Worm (Caenorhabditis elegans) whole organism, midembryonic: Measurements from ENCODE around the gene ceh-79.

Experiments
- T22C8.4 ChIP-seq: fragments of 200-800 bp; sonication (Bioruptor generic); IDR thresholded peaks from 2 replicates; pipeline ENCODE4 v1.3.6; 2022; ENCODE audit warnings: missing genetic modification characterization, missing compliant biosample characterization
- flt-1 ChIP-seq: fragments of 200-800 bp; sonication (Bioruptor generic); IDR thresholded peaks from 2 replicates; pipeline ENCODE4 v1.3.6; 2022; ENCODE audit warnings: missing genetic modification characterization, missing compliant biosample characterization
- klf-2 ChIP-seq: fragments of 200-800 bp; sonication (Bioruptor generic); conservative IDR thresholded peaks from 2 replicates; pipeline ENCODE4 v1.3.6; 2022; ENCODE audit warnings: missing genetic modification reagents, missing genetic modification characterization, missing compliant biosample characterization
- med-1 ChIP-seq: sonication (generic microtip); optimal IDR thresholded peaks from 2 replicates; lab custom pipeline; 2017; ENCODE audit warnings: missing genetic modification characterization, mild to moderate bottlenecking, missing compliant biosample characterization, antibody characterized with exemption, missing genetic modification reagents; ENCODE audit not compliant: insufficient read depth
- ref-1 ChIP-seq: fragments of 200-800 bp; sonication (Bioruptor generic); conservative IDR thresholded peaks from 2 replicates; pipeline ENCODE4 v1.3.6; 2022; ENCODE audit warnings: missing genetic modification reagents, missing genetic modification characterization, missing compliant biosample characterization
- tab-1 ChIP-seq: fragments of 200-800 bp; sonication (Bioruptor generic); IDR thresholded peaks from 2 replicates; pipeline ENCODE4 v1.3.6; 2022; ENCODE audit warnings: missing genetic modification characterization, missing compliant biosample characterization
- ztf-23 ChIP-seq: fragments of 200-800 bp; sonication (Bioruptor generic); IDR thresholded peaks from 2 replicates; pipeline ENCODE4 v1.3.6; 2022; ENCODE audit warnings: missing genetic modification reagents, missing genetic modification characterization, missing compliant biosample characterization
- ztf-29 ChIP-seq: fragments of 200-800 bp; sonication (Bioruptor generic); IDR thresholded peaks from 2 replicates; pipeline ENCODE4 v1.3.6; 2022; ENCODE audit warnings: missing genetic modification reagents, missing genetic modification characterization, missing compliant biosample characterization

DNA sequence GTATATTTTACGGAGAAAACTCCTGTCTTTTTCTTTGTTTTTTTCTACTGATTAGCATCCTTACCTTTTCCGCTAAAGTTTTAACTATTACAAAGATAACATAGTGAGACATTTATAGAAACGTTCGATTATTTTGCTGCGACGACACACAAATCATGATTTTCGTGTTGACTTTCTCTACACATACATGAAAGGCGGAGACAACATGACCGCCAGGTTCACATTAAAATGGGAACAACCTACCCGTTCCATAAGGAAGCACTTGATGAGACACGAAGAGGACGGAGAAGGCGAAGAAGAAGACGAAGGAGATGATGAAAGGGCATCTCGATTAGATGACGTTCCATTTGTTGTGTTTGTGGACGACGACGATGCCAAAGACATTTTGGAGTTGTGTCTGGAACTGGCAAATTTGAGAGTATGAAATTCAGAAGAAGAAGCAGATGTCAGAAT lies 42.7 kb upstream of the ceh-79 start, which contains the start of gene C34D1.4:
- no peak for TF ChIP-seq flt-1 (GFP tag; lab: Robert Waterston, UW)
- no peak for TF ChIP-seq med-1 (GFP tag; lab: Kevin White, UChicago)
- TF ChIP-seq klf-2 (GFP tag; lab: Robert Waterston, UW) = no peak
- no peak for TF ChIP-seq ztf-23 (GFP tag; lab: Robert Waterston, UW)
- no peak for TF ChIP-seq ztf-29 (GFP tag; lab: Robert Waterston, UW)
- no peak for TF ChIP-seq ref-1 (GFP tag; lab: Robert Waterston, UW)
- no peak for TF ChIP-seq tab-1 (GFP tag; lab: Robert Waterston, UW)
- no peak for TF ChIP-seq T22C8.4 (GFP tag; lab: Robert Waterston, UW)
